Worm (Caenorhabditis elegans) whole organism, early embryonic: ENCODE results near the gene D2024.4.

Experiments
- F13C5.2 ChIP-seq: sonication (generic microtip); optimal IDR thresholded peaks from 2 replicates; lab custom pipeline; 2017; ENCODE audit warnings: mild to moderate bottlenecking, missing genetic modification characterization, inconsistent platforms, missing compliant biosample characterization
- aly-1 ChIP-seq: sonication (generic microtip); optimal IDR thresholded peaks from 2 replicates; lab custom pipeline; 2016; ENCODE audit warnings: missing genetic modification characterization, missing compliant biosample characterization
- ama-1 ChIP-seq: fragments of 150-350 bp; optimal IDR thresholded peaks from 2 replicates; lab custom pipeline; 2014
- ceh-36 ChIP-seq: sonication (generic microtip); optimal IDR thresholded peaks from 2 replicates; lab custom pipeline; 2016; ENCODE audit warnings: missing genetic modification characterization, inconsistent platforms, missing compliant biosample characterization
- flt-1 ChIP-seq: fragments of 200-800 bp; sonication (Bioruptor generic); IDR thresholded peaks from 2 replicates; pipeline ENCODE4 v1.3.6; 2022; ENCODE audit warnings: missing genetic modification characterization, missing compliant biosample characterization
- hmbx-1 ChIP-seq: sonication (generic microtip); optimal IDR thresholded peaks from 2 replicates; lab custom pipeline; 2016; ENCODE audit warnings: mild to moderate bottlenecking, missing genetic modification characterization, missing compliant biosample characterization
- hmg-4 ChIP-seq: fragments of 200-800 bp; sonication (Bioruptor generic); optimal IDR thresholded peaks from 2 replicates; lab custom pipeline; 2018; ENCODE audit warnings: mild to moderate bottlenecking, missing genetic modification characterization, missing compliant biosample characterization
- hnd-1 ChIP-seq: sonication (generic microtip); optimal IDR thresholded peaks from 2 replicates; lab custom pipeline; 2016; ENCODE audit warnings: missing genetic modification characterization, missing compliant biosample characterization
- pes-1 ChIP-seq: fragments of 200-800 bp; sonication (Bioruptor generic); IDR thresholded peaks from 2 replicates; pipeline ENCODE4 v1.3.6; 2022; ENCODE audit warnings: missing genetic modification reagents, missing genetic modification characterization, missing compliant biosample characterization
- scrt-1 ChIP-seq: fragments of 200-800 bp; sonication (Bioruptor generic); IDR thresholded peaks from 2 replicates; pipeline ENCODE4 v1.3.6; 2022; ENCODE audit warnings: missing genetic modification characterization, missing compliant biosample characterization
- tbx-37 ChIP-seq: fragments of 200-800 bp; sonication (Bioruptor generic); conservative IDR thresholded peaks from 2 replicates; pipeline ENCODE4 v1.3.6; 2022; ENCODE audit warnings: missing genetic modification reagents, missing genetic modification characterization, missing compliant biosample characterization
- tra-4 ChIP-seq: sonication (generic microtip); optimal IDR thresholded peaks from 2 replicates; lab custom pipeline; 2017; ENCODE audit warnings: missing genetic modification characterization, missing compliant biosample characterization

DNA sequence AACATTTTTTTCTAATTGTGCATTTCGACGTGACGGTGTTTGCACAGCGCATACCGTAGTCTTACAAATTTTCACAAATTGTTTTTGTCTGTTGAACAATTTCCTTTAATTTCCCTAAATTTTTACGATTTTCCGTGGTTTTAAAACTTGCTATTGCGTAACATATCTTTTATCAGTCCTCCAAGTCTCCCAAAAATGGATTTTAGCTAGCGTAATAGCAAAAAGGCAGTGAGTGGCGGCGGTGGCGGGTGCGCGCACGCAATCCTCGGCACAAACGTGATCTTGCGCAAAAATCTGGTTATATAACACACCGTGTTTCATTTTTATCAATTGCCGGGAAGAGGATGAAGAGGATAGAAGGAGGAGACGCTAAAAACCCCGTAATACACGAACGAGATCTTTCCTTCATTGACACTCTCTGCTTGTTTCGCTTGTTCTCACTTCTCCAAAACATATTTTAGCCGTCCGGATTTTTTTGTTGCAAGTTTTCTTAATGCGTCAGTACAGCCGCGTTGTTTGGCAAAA lies 5.3 kb downstream of the D2024.4 start:
- TF ChIP-seq pes-1 (GFP tag; lab: Robert Waterston, UW) (no peak), hnd-1 (tag; lab: Kevin White, UChicago) (no peak), tbx-37 (GFP tag; lab: Robert Waterston, UW) (no peak), ama-1 (lab: Kevin White, UChicago) (no peak), flt-1 (GFP tag; lab: Robert Waterston, UW) (no peak), F13C5.2 (tag; lab: Kevin White, UChicago) (no peak), tra-4 (no peak), aly-1 (tag; lab: Kevin White, UChicago) (no peak), ceh-36 (no peak), hmg-4 (GFP tag; lab: Kevin White, UChicago) (no peak), hmbx-1 (tag; lab: Kevin White, UChicago) (no peak), scrt-1 (GFP tag; lab: Robert Waterston, UW) (no peak)
